Worm (Caenorhabditis elegans): ENCODE results near the gene ver-4.
A peak's percentile ranks its signal among the peaks of the same experiment; 100 is the strongest.

The ver-4 gene

ce11 chrX:10956972-10957678 lies 25.0 kb upstream of the ver-4 start:
- TF ChIP-seq tbx-8 (GFP tag; optimal IDR thresholded peaks at IDR 0.05) = no peak
- no peak for TF ChIP-seq ham-2 (GFP tag; optimal IDR thresholded peaks at IDR 0.05)
- TF ChIP-seq ceh-39 (tag; optimal IDR thresholded peaks at IDR 0.05) = no peak
- no peak for TF ChIP-seq elt-3 (tag; optimal IDR thresholded peaks at IDR 0.05)
- no peak for TF ChIP-seq mls-2 (tag; optimal IDR thresholded peaks at IDR 0.05)
- no peak for TF ChIP-seq ces-1 (GFP tag; optimal IDR thresholded peaks at IDR 0.05)
- TF ChIP-seq mep-1 (tag; optimal IDR thresholded peaks at IDR 0.05) = no peak
- TF ChIP-seq hlh-1 (tag; optimal IDR thresholded peaks at IDR 0.05) = no peak
- no peak for TF ChIP-seq nhr-12 (tag; optimal IDR thresholded peaks at IDR 0.05)
- TF ChIP-seq unc-39 (tag; optimal IDR thresholded peaks at IDR 0.05) = no peak
- TF ChIP-seq unc-120 (tag; optimal IDR thresholded peaks at IDR 0.05; ENCODE audit: poor library complexity, severe bottlenecking) = no peak
- no peak for TF ChIP-seq blmp-1 (tag; optimal IDR thresholded peaks at IDR 0.05)
- TF ChIP-seq elt-1 (tag; optimal IDR thresholded peaks at IDR 0.05; ENCODE audit: borderline replicate concordance, insufficient read depth) = no peak
- TF ChIP-seq bed-3 (GFP tag; optimal IDR thresholded peaks at IDR 0.05) = no peak
- TF ChIP-seq lsy-2 (tag; optimal IDR thresholded peaks at IDR 0.05) = no peak
- no peak for TF ChIP-seq mab-5 (tag; optimal IDR thresholded peaks at IDR 0.05)
- no peak for TF ChIP-seq sem-2 (GFP tag; optimal IDR thresholded peaks at IDR 0.05)
- TF ChIP-seq ztf-11 (tag; optimal IDR thresholded peaks at IDR 0.05) = no peak
- no peak for TF ChIP-seq flh-1 (GFP tag; optimal IDR thresholded peaks at IDR 0.05)

ce11 chrX:10958427-10958826 lies 23.7 kb upstream of the ver-4 start, which contains the start of gene nlp-19:
TSS of gene nlp-19 (plus strand) at chrX:10958727.
- TF ChIP-seq nhr-2 (tag; optimal IDR thresholded peaks at IDR 0.05) = no peak
- no peak for TF ChIP-seq snpc-4 (tag; optimal IDR thresholded peaks at IDR 0.05)
- TF ChIP-seq unc-39 (tag; optimal IDR thresholded peaks at IDR 0.05) = no peak
- no peak for TF ChIP-seq hlh-1 (tag; optimal IDR thresholded peaks at IDR 0.05)
- TF ChIP-seq blmp-1 (tag; optimal IDR thresholded peaks at IDR 0.05) = no peak
- no peak for TF ChIP-seq lin-32 (GFP tag; optimal IDR thresholded peaks at IDR 0.05)
- no peak for TF ChIP-seq nhr-28 (tag; optimal IDR thresholded peaks at IDR 0.05)
- TF ChIP-seq mep-1 (tag; optimal IDR thresholded peaks at IDR 0.05) = no peak
- no peak for TF ChIP-seq nhr-12 (tag; optimal IDR thresholded peaks at IDR 0.05)
- TF ChIP-seq nhr-237 (tag; optimal IDR thresholded peaks at IDR 0.05) = no peak
- no peak for TF ChIP-seq M03D4.4 (tag; optimal IDR thresholded peaks at IDR 0.05)
- TF ChIP-seq ceh-39 (tag; optimal IDR thresholded peaks at IDR 0.05) = no peak
- no peak for TF ChIP-seq zip-8 (tag; optimal IDR thresholded peaks at IDR 0.05)

- TF ChIP-seq unc-62 (GFP tag; optimal IDR thresholded peaks at IDR 0.05) (no peak), nhr-28 (tag; optimal IDR thresholded peaks at IDR 0.05) (no peak), lsy-2 (tag; optimal IDR thresholded peaks at IDR 0.05) (no peak), ces-1 (GFP tag; optimal IDR thresholded peaks at IDR 0.05) (no peak)
Observed at ce11 chrX:10959136-10959535, 23.0 kb upstream of the ver-4 start, which contains the start of gene K09C8.2. TSS of gene K09C8.2 (plus strand) at chrX:10959436.

- no peak for TF ChIP-seq nhr-2 (tag; optimal IDR thresholded peaks at IDR 0.05)
- no peak for TF ChIP-seq mab-5 (tag; optimal IDR thresholded peaks at IDR 0.05)
- TF ChIP-seq nhr-28 (tag; optimal IDR thresholded peaks at IDR 0.05) = no peak
- TF ChIP-seq mls-2 (tag; optimal IDR thresholded peaks at IDR 0.05) = no peak
- no peak for TF ChIP-seq unc-39 (tag; optimal IDR thresholded peaks at IDR 0.05)
Observed at ce11 chrX:10961724-10962123, 20.4 kb upstream of the ver-4 start.

ce11 chrX:10963453-10964046 lies 18.6 kb upstream of the ver-4 start, which contains the start of gene nas-10:
TSS of gene nas-10 (minus strand) at chrX:10963503.
- TF ChIP-seq ces-1 (GFP tag; optimal IDR thresholded peaks at IDR 0.05) (peak; percentile 50), ham-2 (GFP tag; optimal IDR thresholded peaks at IDR 0.05) (peak; percentile 73), bed-3 (GFP tag; optimal IDR thresholded peaks at IDR 0.05) (peak; percentile 76), snpc-4 (tag; optimal IDR thresholded peaks at IDR 0.05) (no peak), lin-32 (GFP tag; optimal IDR thresholded peaks at IDR 0.05) (peak; percentile 76), mls-2 (tag; optimal IDR thresholded peaks at IDR 0.05) (peak; percentile 95), unc-39 (tag; optimal IDR thresholded peaks at IDR 0.05) (peak; percentile 10), drap-1 (GFP tag; optimal IDR thresholded peaks at IDR 0.05) (peak; percentile 88), unc-62 (GFP tag; optimal IDR thresholded peaks at IDR 0.05) (no peak), mab-5 (tag; optimal IDR thresholded peaks at IDR 0.05) (no peak), flh-1 (GFP tag; optimal IDR thresholded peaks at IDR 0.05) (peak; percentile 51), ceh-43 (GFP tag; optimal IDR thresholded peaks at IDR 0.05) (peak; percentile 68), sem-2 (GFP tag; optimal IDR thresholded peaks at IDR 0.05) (peak; percentile 80), elt-1 (tag; optimal IDR thresholded peaks at IDR 0.05; ENCODE audit: borderline replicate concordance, insufficient read depth) (no peak), elt-3 (tag; optimal IDR thresholded peaks at IDR 0.05) (no peak), lin-13 (tag; optimal IDR thresholded peaks at IDR 0.05) (no peak), zip-8 (tag; optimal IDR thresholded peaks at IDR 0.05) (no peak), nhr-76 (tag; optimal IDR thresholded peaks at IDR 0.05) (no peak), nhr-237 (tag; optimal IDR thresholded peaks at IDR 0.05) (no peak), cnd-1 (tag; optimal IDR thresholded peaks at IDR 0.05) (peak; percentile 83), tbx-8 (GFP tag; optimal IDR thresholded peaks at IDR 0.05) (peak; percentile 30), pha-4 (tag; optimal IDR thresholded peaks at IDR 0.05) (peak; percentile 65), blmp-1 (tag; optimal IDR thresholded peaks at IDR 0.05) (no peak), hlh-1 (tag; optimal IDR thresholded peaks at IDR 0.05) (peak; percentile 57), nhr-12 (tag; optimal IDR thresholded peaks at IDR 0.05) (no peak), mep-1 (tag; optimal IDR thresholded peaks at IDR 0.05) (peak; percentile 61), lsy-2 (tag; optimal IDR thresholded peaks at IDR 0.05) (no peak), sptf-1 (tag; optimal IDR thresholded peaks at IDR 0.05) (peak; percentile 95), nhr-28 (tag; optimal IDR thresholded peaks at IDR 0.05) (peak; percentile 17), unc-120 (tag; optimal IDR thresholded peaks at IDR 0.05; ENCODE audit: poor library complexity, severe bottlenecking) (peak; percentile 86), ceh-39 (tag; optimal IDR thresholded peaks at IDR 0.05) (no peak), nhr-2 (tag; optimal IDR thresholded peaks at IDR 0.05) (no peak), ztf-11 (tag; optimal IDR thresholded peaks at IDR 0.05) (peak; percentile 38), M03D4.4 (tag; optimal IDR thresholded peaks at IDR 0.05) (peak; percentile 92)

Data from whole organism, mixed stage, embryonic.